Fruit fly (Drosophila melanogaster): Measurements from ENCODE around the gene CG32240.
A peak's percentile ranks its signal among the peaks of the same experiment; 100 is the strongest.

CG32240 gene

dm6 chr3L:4405922-4406321 lies 24.5 kb upstream of the CG32240 start, which contains the start of gene CG15019 (continued):
- peak; percentile 4 for TF ChIP-seq phol (tag; optimal IDR thresholded peaks at IDR 0.05)
- no peak for TF ChIP-seq CG6689 (GFP tag; IDR thresholded peaks at IDR 0.05)
- TF ChIP-seq CG18599 (GFP tag; optimal IDR thresholded peaks at IDR 0.05): no peak
- TF ChIP-seq pzg (GFP tag; optimal IDR thresholded peaks at IDR 0.05): peak; percentile 37
- TF ChIP-seq CG13624 (GFP tag; optimal IDR thresholded peaks at IDR 0.05): peak; percentile 20
- TF ChIP-seq ash1 (GFP tag; optimal IDR thresholded peaks at IDR 0.05): no peak
- TF ChIP-seq hbn (GFP tag; IDR thresholded peaks at IDR 0.05; ENCODE audit: partially characterized antibody): peak; percentile 75
- TF ChIP-seq Gug (GFP tag; IDR thresholded peaks at IDR 0.05): no peak
- TF ChIP-seq Mes4 (GFP tag; optimal IDR thresholded peaks at IDR 0.05): no peak
- peak; percentile 76 for TF ChIP-seq sqz (GFP tag; optimal IDR thresholded peaks at IDR 0.05)
- no peak for TF ChIP-seq CG3726 (GFP tag; IDR thresholded peaks at IDR 0.05)
- no peak for TF ChIP-seq ap (GFP tag; IDR thresholded peaks at IDR 0.05)
- no peak for TF ChIP-seq tgo (GFP tag; IDR thresholded peaks at IDR 0.05)
- no peak for TF ChIP-seq Kr (GFP tag; optimal IDR thresholded peaks at IDR 0.05)
- TF ChIP-seq CG10147 (GFP tag; optimal IDR thresholded peaks at IDR 0.05): no peak
- no peak for TF ChIP-seq CG11696 (GFP tag; IDR thresholded peaks at IDR 0.05)
- TF ChIP-seq B-H1 (GFP tag; IDR thresholded peaks at IDR 0.05): no peak
- TF ChIP-seq gcm2 (GFP tag; optimal IDR thresholded peaks at IDR 0.05): no peak
- no peak for TF ChIP-seq Trl (optimal IDR thresholded peaks at IDR 0.05)
- TF ChIP-seq Trl (GFP tag; optimal IDR thresholded peaks at IDR 0.05): no peak
- no peak for TF ChIP-seq CG8290 (GFP tag; optimal IDR thresholded peaks at IDR 0.05)
- TF ChIP-seq CG8290 (tag; optimal IDR thresholded peaks at IDR 0.05): no peak
- no peak for TF ChIP-seq CG4404 (GFP tag; IDR thresholded peaks at IDR 0.05)
- peak; percentile 66 for TF ChIP-seq knrl (GFP tag; IDR thresholded peaks at IDR 0.05; ENCODE audit: partially characterized antibody)
- TF ChIP-seq Taf1 (GFP tag; IDR thresholded peaks at IDR 0.05): no peak
- no peak for TF ChIP-seq CG8478 (optimal IDR thresholded peaks at IDR 0.05)
- TF ChIP-seq MTF-1 (GFP tag; optimal IDR thresholded peaks at IDR 0.05; ENCODE audit: borderline replicate concordance): no peak
- no peak for TF ChIP-seq CG17912 (GFP tag; optimal IDR thresholded peaks at IDR 0.05)
- peak; percentile 74 for TF ChIP-seq Dll (GFP tag; IDR thresholded peaks at IDR 0.05; ENCODE audit: partially characterized antibody)
- no peak for TF ChIP-seq sr (GFP tag; IDR thresholded peaks at IDR 0.05)
- TF ChIP-seq CG12219 (GFP tag; optimal IDR thresholded peaks at IDR 0.05): no peak
- no peak for TF ChIP-seq CG12071 (GFP tag; optimal IDR thresholded peaks at IDR 0.05)
- TF ChIP-seq vvl (GFP tag; IDR thresholded peaks at IDR 0.05): no peak
- TF ChIP-seq corto (GFP tag; optimal IDR thresholded peaks at IDR 0.05): no peak
- TF ChIP-seq CG17328 (GFP tag; IDR thresholded peaks at IDR 0.05): no peak
- TF ChIP-seq ac (GFP tag; optimal IDR thresholded peaks at IDR 0.05): no peak
- no peak for TF ChIP-seq ewg (GFP tag; optimal IDR thresholded peaks at IDR 0.05)
- TF ChIP-seq PHDP (tag; optimal IDR thresholded peaks at IDR 0.05): no peak
- no peak for TF ChIP-seq so (GFP tag; IDR thresholded peaks at IDR 0.05)
- no peak for TF ChIP-seq ttk (GFP tag; IDR thresholded peaks at IDR 0.05)
- TF ChIP-seq Hr78 (GFP tag; optimal IDR thresholded peaks at IDR 0.05): peak in 1 of 2 experiments; percentile 60
- no peak for TF ChIP-seq Side (GFP tag; optimal IDR thresholded peaks at IDR 0.05)
- TF ChIP-seq tna (GFP tag; IDR thresholded peaks at IDR 0.05; ENCODE audit: partially characterized antibody): peak; percentile 11; the same call in 1 of the 2 replicates
- no peak for TF ChIP-seq ci (GFP tag; IDR thresholded peaks at IDR 0.05)
- no peak for TF ChIP-seq CG7987 (GFP tag; optimal IDR thresholded peaks at IDR 0.05)
- no peak for TF ChIP-seq nmo (GFP tag; optimal IDR thresholded peaks at IDR 0.05)
- TF ChIP-seq CoRest (tag; optimal IDR thresholded peaks at IDR 0.05): no peak
- no peak for TF ChIP-seq chif (GFP tag; optimal IDR thresholded peaks at IDR 0.05)
- no peak for TF ChIP-seq CG4282 (GFP tag; optimal IDR thresholded peaks at IDR 0.05)
- no peak for TF ChIP-seq Drgx (GFP tag; IDR thresholded peaks at IDR 0.05)
- no peak for TF ChIP-seq klu (GFP tag; IDR thresholded peaks at IDR 0.05)
- TF ChIP-seq trem (tag; optimal IDR thresholded peaks at IDR 0.05): peak; percentile 10
- no peak for TF ChIP-seq slp2 (GFP tag; optimal IDR thresholded peaks at IDR 0.05)

Measured in whole organism, embryonic.